Fruit fly (Drosophila melanogaster): Measurements from ENCODE around the gene Grx3.

Grx3 gene

DNA sequence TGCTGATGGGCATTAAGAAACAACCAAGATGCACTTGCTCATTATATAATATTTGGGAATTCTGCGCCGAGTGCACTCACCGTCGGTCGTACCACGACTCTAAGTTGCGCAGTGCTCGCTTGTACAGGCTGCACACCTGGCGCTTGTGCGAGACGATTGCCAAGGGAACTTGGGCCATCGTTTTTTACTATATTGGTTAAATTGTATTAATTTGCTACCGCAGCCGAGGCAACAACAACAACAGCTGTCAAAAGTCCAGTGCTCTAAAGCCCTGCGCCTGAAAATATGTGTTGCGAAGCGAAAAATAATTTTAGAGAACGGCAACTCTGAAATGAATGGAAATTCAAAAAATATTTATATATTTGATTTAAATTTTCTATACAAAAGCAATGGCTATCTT is 4.5 kb downstream of the Grx3 start, which contains the start of gene ND-B22:
Gene ND-B22 (minus strand): TSS at position 349 of the 400 bp plus-strand sequence.
- peak; percentile 84 for TF ChIP-seq YL-1 (GFP tag; optimal IDR thresholded peaks at IDR 0.05)
- no peak for TF ChIP-seq CG8388 (GFP tag; optimal IDR thresholded peaks at IDR 0.05)
- peak; percentile 31 for TF ChIP-seq CG10654 (GFP tag; optimal IDR thresholded peaks at IDR 0.05)
- TF ChIP-seq CG8944 (GFP tag; optimal IDR thresholded peaks at IDR 0.05): no peak
- peak; percentile 7 for TF ChIP-seq CG10431 (GFP tag; optimal IDR thresholded peaks at IDR 0.05)
- TF ChIP-seq pho (GFP tag; optimal IDR thresholded peaks at IDR 0.05): no peak
- TF ChIP-seq nerfin-1 (tag; optimal IDR thresholded peaks at IDR 0.05): no peak
- TF ChIP-seq Sry-β (GFP tag; optimal IDR thresholded peaks at IDR 0.05): no peak
- TF ChIP-seq yki (optimal IDR thresholded peaks at IDR 0.05): no peak
- TF ChIP-seq CG17568 (GFP tag; optimal IDR thresholded peaks at IDR 0.05): no peak
- TF ChIP-seq CG16779 (GFP tag; IDR thresholded peaks at IDR 0.05): no peak
- TF ChIP-seq Scr (GFP tag; IDR thresholded peaks at IDR 0.05; ENCODE audit: partially characterized antibody): 0 out of 2 replicates have a peak, but pooled peaks have one; percentile 25
- peak; percentile 28 for TF ChIP-seq CG2678 (tag; optimal IDR thresholded peaks at IDR 0.05)
- TF ChIP-seq unc-4 (GFP tag; IDR thresholded peaks at IDR 0.05; ENCODE audit: partially characterized antibody): no peak
- TF ChIP-seq hth (optimal IDR thresholded peaks at IDR 0.05): no peak
- TF ChIP-seq Spps (tag; optimal IDR thresholded peaks at IDR 0.05): no peak
- TF ChIP-seq CG6765 (GFP tag; optimal IDR thresholded peaks at IDR 0.05): no peak
- no peak for TF ChIP-seq CG6654 (GFP tag; optimal IDR thresholded peaks at IDR 0.05)
- TF ChIP-seq CG14860 (GFP tag; IDR thresholded peaks at IDR 0.05; ENCODE audit: partially characterized antibody): no peak
- TF ChIP-seq ab (GFP tag; optimal IDR thresholded peaks at IDR 0.05): no peak
- peak; percentile 96 for TF ChIP-seq stwl (tag; optimal IDR thresholded peaks at IDR 0.05)
- no peak for TF ChIP-seq CG10274 (GFP tag; optimal IDR thresholded peaks at IDR 0.05)
- peak; percentile 5 for TF ChIP-seq tup (GFP tag; optimal IDR thresholded peaks at IDR 0.05)
- peak; percentile 30 for TF ChIP-seq CG15269 (tag; optimal IDR thresholded peaks at IDR 0.05)
- TF ChIP-seq gcm2 (GFP tag; optimal IDR thresholded peaks at IDR 0.05): no peak
- no peak for TF ChIP-seq HLH3B (GFP tag; IDR thresholded peaks at IDR 0.05)
- no peak for TF ChIP-seq gt (GFP tag; IDR thresholded peaks at IDR 0.05)
- no peak for TF ChIP-seq CG6854 (GFP tag; optimal IDR thresholded peaks at IDR 0.05)
- TF ChIP-seq Ptx1 (GFP tag; IDR thresholded peaks at IDR 0.05): peak; percentile 36; the same call in 1 of the 2 replicates
- no peak for TF ChIP-seq CG6689 (GFP tag; IDR thresholded peaks at IDR 0.05)
- TF ChIP-seq CG4820 (GFP tag; optimal IDR thresholded peaks at IDR 0.05): peak; percentile 39
- TF ChIP-seq CG42726 (GFP tag; IDR thresholded peaks at IDR 0.05; ENCODE audit: partially characterized antibody): no peak
- TF ChIP-seq CG1792 (GFP tag; optimal IDR thresholded peaks at IDR 0.05): no peak
- TF ChIP-seq Dad (GFP tag; optimal IDR thresholded peaks at IDR 0.05): peak; percentile 50
- TF ChIP-seq pan (optimal IDR thresholded peaks at IDR 0.05): no peak
- no peak for TF ChIP-seq pan (GFP tag; optimal IDR thresholded peaks at IDR 0.05 in 1 of 2, IDR thresholded peaks at IDR 0.05 in 1 of 2)
- no peak for TF ChIP-seq CG13123 (GFP tag; optimal IDR thresholded peaks at IDR 0.05)
- TF ChIP-seq Pdp1 (GFP tag; optimal IDR thresholded peaks at IDR 0.05): peak; percentile 27 to 97
- no peak for TF ChIP-seq her (GFP tag; optimal IDR thresholded peaks at IDR 0.05)
- no peak for TF ChIP-seq CG30431 (GFP tag; optimal IDR thresholded peaks at IDR 0.05)
- no peak for TF ChIP-seq Hr39 (optimal IDR thresholded peaks at IDR 0.05)
- no peak for TF ChIP-seq abd-A (tag; optimal IDR thresholded peaks at IDR 0.05)
- no peak for TF ChIP-seq toy (GFP tag; IDR thresholded peaks at IDR 0.05)
- no peak for TF ChIP-seq slp2 (GFP tag; optimal IDR thresholded peaks at IDR 0.05)
- no peak for TF ChIP-seq cwo (GFP tag; optimal IDR thresholded peaks at IDR 0.05)
- no peak for TF ChIP-seq cato (GFP tag; optimal IDR thresholded peaks at IDR 0.05; ENCODE audit: borderline replicate concordance)
- TF ChIP-seq Awh (GFP tag; IDR thresholded peaks at IDR 0.05): no peak
- peak; percentile 24; the same call in 1 of the 3 replicates for TF ChIP-seq Dbx (GFP tag; IDR thresholded peaks at IDR 0.05)
- TF ChIP-seq zfh2 (GFP tag; optimal IDR thresholded peaks at IDR 0.05): peak; percentile 40
- peak; percentile 25 for TF ChIP-seq CG5245 (GFP tag; optimal IDR thresholded peaks at IDR 0.05)
- no peak for TF ChIP-seq gce (GFP tag; IDR thresholded peaks at IDR 0.05)
- TF ChIP-seq CG7963 (GFP tag; IDR thresholded peaks at IDR 0.05; ENCODE audit: partially characterized antibody): peak; percentile 16; the same call in 1 of the 3 replicates
